Fruit fly (Drosophila melanogaster): ENCODE measurements around the gene PIG-H.
"Not testable (repeated sequence)": the region's sequence is repeated elsewhere in the genome, so short reads cannot be mapped to it uniquely, and the experiment has no call there.

PIG-H gene

dm6 chr3R:7973049-7973448 lies 26.6 kb upstream of the PIG-H start (continued):
- peak; percentile 4 for TF ChIP-seq CG11504 (tag; optimal IDR thresholded peaks at IDR 0.05)
- peak; percentile 42; the same call in 1 of the 2 replicates for TF ChIP-seq CG32532 (GFP tag; IDR thresholded peaks at IDR 0.05)

- TF ChIP-seq zfh1 (GFP tag; IDR thresholded peaks at IDR 0.05) (peak; percentile 42; the same call in 1 of the 3 replicates), Trl (optimal IDR thresholded peaks at IDR 0.05) (peak in 1 of 2 experiments; percentile 72), Drgx (GFP tag; IDR thresholded peaks at IDR 0.05) (peak; percentile 70), Rfx (GFP tag; IDR thresholded peaks at IDR 0.05) (peak; percentile 50), dysf (GFP tag; IDR thresholded peaks at IDR 0.05) (peak; percentile 68; the same call in 2 of the 3 replicates), Ada2b (GFP tag; IDR thresholded peaks at IDR 0.05) (peak; percentile 51), D19A (tag; optimal IDR thresholded peaks at IDR 0.05) (peak; percentile 57), hkb (GFP tag; IDR thresholded peaks at IDR 0.05) (peak; percentile 64), Ptx1 (GFP tag; IDR thresholded peaks at IDR 0.05) (peak; percentile 67), CG9215 (GFP tag; IDR thresholded peaks at IDR 0.05) (peak; percentile 30; the same call in 1 of the 2 replicates), al (GFP tag; IDR thresholded peaks at IDR 0.05) (0 out of 2 replicates have a peak, but pooled peaks have one; percentile 22), CG32532 (GFP tag; IDR thresholded peaks at IDR 0.05) (peak; percentile 72), vvl (GFP tag; IDR thresholded peaks at IDR 0.05) (peak; percentile 57), pan (GFP tag; optimal IDR thresholded peaks at IDR 0.05 in 1 of 2, IDR thresholded peaks at IDR 0.05 in 1 of 2) (peak in 1 of 2 experiments; percentile 38), CG11695 (GFP tag; IDR thresholded peaks at IDR 0.05) (peak; percentile 59; the same call in 1 of the 3 replicates), onecut (GFP tag; IDR thresholded peaks at IDR 0.05) (0 out of 2 replicates have a peak, but pooled peaks have one; percentile 4), E2f1 (GFP tag; IDR thresholded peaks at IDR 0.05) (peak; percentile 58), CG11696 (GFP tag; IDR thresholded peaks at IDR 0.05) (peak; percentile 15; the same call in 1 of the 2 replicates), prd (GFP tag; IDR thresholded peaks at IDR 0.05) (peak; percentile 49; the same call in 2 of the 3 replicates), CG14441 (GFP tag; IDR thresholded peaks at IDR 0.05) (peak; percentile 40; the same call in 1 of the 2 replicates), Dbx (GFP tag; IDR thresholded peaks at IDR 0.05) (peak; percentile 43; the same call in 2 of the 3 replicates), tgo (GFP tag; IDR thresholded peaks at IDR 0.05) (peak; percentile 35; the same call in 1 of the 3 replicates), ranshi (GFP tag; IDR thresholded peaks at IDR 0.05) (peak; percentile 64; the same call in 1 of the 2 replicates)
- not testable (repeated sequence) for TF ChIP-seq Trl (GFP tag; optimal IDR thresholded peaks at IDR 0.05); hkb (optimal IDR thresholded peaks at IDR 0.05); pan (optimal IDR thresholded peaks at IDR 0.05); prd (optimal IDR thresholded peaks at IDR 0.05)
Measured at dm6 chr3R:7973906-7974305, 25.7 kb upstream of the PIG-H start.

DNA sequence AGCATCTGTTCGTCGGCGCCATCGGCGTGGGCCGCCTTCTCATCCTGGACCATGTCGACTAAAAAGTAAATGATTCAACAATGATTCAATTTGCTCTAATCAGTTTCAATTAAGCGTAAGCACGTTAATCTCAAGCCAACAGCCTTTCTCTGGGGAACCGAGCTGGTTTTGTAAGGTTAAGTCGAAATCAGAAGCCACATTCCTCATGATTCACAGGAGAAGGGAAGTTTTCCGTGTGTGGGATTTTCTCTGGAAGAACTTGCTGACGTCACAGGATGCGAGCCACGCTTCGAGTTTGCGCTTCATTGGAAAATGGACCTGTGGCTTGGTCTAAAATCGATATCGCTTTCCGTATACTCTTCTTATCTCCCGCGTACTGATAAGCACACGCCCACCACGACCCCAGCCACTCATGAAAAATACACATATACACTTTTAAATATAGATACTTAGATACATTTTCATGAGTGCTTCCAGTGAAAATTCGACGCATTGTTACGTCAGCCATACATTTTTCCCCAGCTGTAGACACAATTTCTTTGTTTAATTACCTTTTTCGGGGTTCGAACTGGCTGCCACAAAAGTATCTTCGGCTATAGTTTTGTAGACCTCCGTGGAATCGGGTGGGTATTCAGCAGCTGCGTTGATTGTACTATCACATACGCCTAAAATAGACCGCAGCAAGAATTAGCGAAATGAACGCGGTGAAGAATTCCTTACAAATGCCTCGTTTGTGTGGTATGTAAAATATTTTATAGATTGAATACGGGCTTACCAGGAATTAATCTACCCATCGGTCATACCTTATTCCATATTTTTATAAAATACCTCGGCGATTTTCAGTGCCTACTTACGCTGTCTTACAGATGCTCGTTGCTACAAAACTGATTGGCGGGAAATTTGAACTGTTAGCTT lies 22.4 kb upstream of the PIG-H start:
- TF ChIP-seq CG15601 (tag; optimal IDR thresholded peaks at IDR 0.05) (peak; percentile 44), Atf6 (GFP tag; IDR thresholded peaks at IDR 0.05) (0 out of 2 replicates have a peak, but pooled peaks have one; percentile 35), slbo (GFP tag; IDR thresholded peaks at IDR 0.05) (0 out of 2 replicates have a peak, but pooled peaks have one; percentile 10), Sry-β (GFP tag; optimal IDR thresholded peaks at IDR 0.05) (no peak), ssp (GFP tag; IDR thresholded peaks at IDR 0.05) (peak; percentile 76), odd (GFP tag; optimal IDR thresholded peaks at IDR 0.05) (peak; percentile 4), CG17612 (GFP tag; IDR thresholded peaks at IDR 0.05) (no peak), CG12659 (GFP tag; optimal IDR thresholded peaks at IDR 0.05) (peak; percentile 84), gfzf (GFP tag; optimal IDR thresholded peaks at IDR 0.05) (peak; percentile 98), dmrt99B (tag; optimal IDR thresholded peaks at IDR 0.05) (no peak), Pdp1 (GFP tag; optimal IDR thresholded peaks at IDR 0.05) (peak; percentile 10 to 94), Sry-δ (GFP tag; optimal IDR thresholded peaks at IDR 0.05) (peak; percentile 50), MESR4 (GFP tag; optimal IDR thresholded peaks at IDR 0.05) (peak; percentile 94), scrt (GFP tag; optimal IDR thresholded peaks at IDR 0.05) (peak; percentile 65), CG4617 (GFP tag; optimal IDR thresholded peaks at IDR 0.05; ENCODE audit: borderline replicate concordance) (peak; percentile 41), CG12769 (tag; optimal IDR thresholded peaks at IDR 0.05) (peak; percentile 63), Ets97D (GFP tag; optimal IDR thresholded peaks at IDR 0.05) (peak; percentile 43), Opbp (GFP tag; IDR thresholded peaks at IDR 0.05; ENCODE audit: partially characterized antibody) (peak; percentile 58; the same call in 1 of the 3 replicates), grau (tag; optimal IDR thresholded peaks at IDR 0.05) (peak; percentile 46), CG17829 (tag; optimal IDR thresholded peaks at IDR 0.05) (peak; percentile 29)

Data from whole organism, embryonic.